Worm (Caenorhabditis elegans): ENCODE results near the gene C08F8.15.

The C08F8.15 gene

DNA sequence TGAATTAATAATTGTTTCAGACTA is 34.8 kb downstream of the C08F8.15 start, which contains the start of gene swsn-4:
Gene swsn-4 (plus strand): TSS at position 21 of the 24 bp plus-strand sequence.
- TF ChIP-seq unc-120 (tag; optimal IDR thresholded peaks at IDR 0.05; ENCODE audit: poor library complexity, severe bottlenecking) (no peak), nhr-28 (tag; optimal IDR thresholded peaks at IDR 0.05) (no peak), tbx-8 (GFP tag; optimal IDR thresholded peaks at IDR 0.05) (no peak), nhr-12 (tag; optimal IDR thresholded peaks at IDR 0.05) (no peak), bed-3 (GFP tag; optimal IDR thresholded peaks at IDR 0.05) (no peak), hlh-1 (tag; optimal IDR thresholded peaks at IDR 0.05) (no peak)

DNA sequence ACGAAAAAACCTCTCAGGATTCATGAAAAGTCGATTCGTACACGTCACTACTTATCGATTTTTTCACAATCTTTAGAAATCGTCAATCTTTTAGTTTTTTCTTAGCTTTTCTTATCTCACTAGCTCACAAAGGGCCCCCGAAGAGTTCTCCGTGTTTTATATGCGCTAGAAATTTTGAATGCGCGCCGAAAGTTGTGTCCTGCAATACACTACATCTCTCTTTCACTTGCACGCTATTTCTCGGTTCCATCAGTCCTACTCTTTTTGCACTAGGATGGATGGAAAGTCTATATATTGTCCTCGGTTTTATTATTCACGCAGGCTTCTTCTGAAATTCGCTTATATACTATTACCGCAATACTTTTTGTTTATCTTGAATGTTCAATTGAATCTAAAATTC is 35.0 kb downstream of the C08F8.15 start:
- no peak for TF ChIP-seq ham-2 (GFP tag; optimal IDR thresholded peaks at IDR 0.05)
- no peak for TF ChIP-seq ceh-39 (tag; optimal IDR thresholded peaks at IDR 0.05)
- TF ChIP-seq mab-5 (tag; optimal IDR thresholded peaks at IDR 0.05), result no peak
- TF ChIP-seq tbx-8 (GFP tag; optimal IDR thresholded peaks at IDR 0.05), result no peak
- TF ChIP-seq blmp-1 (tag; optimal IDR thresholded peaks at IDR 0.05), result no peak
- TF ChIP-seq flh-1 (GFP tag; optimal IDR thresholded peaks at IDR 0.05), result no peak
- no peak for TF ChIP-seq cnd-1 (tag; optimal IDR thresholded peaks at IDR 0.05)
- no peak for TF ChIP-seq ces-1 (GFP tag; optimal IDR thresholded peaks at IDR 0.05)
- no peak for TF ChIP-seq sptf-1 (tag; optimal IDR thresholded peaks at IDR 0.05)
- no peak for TF ChIP-seq unc-62 (GFP tag; optimal IDR thresholded peaks at IDR 0.05)
- TF ChIP-seq hlh-1 (tag; optimal IDR thresholded peaks at IDR 0.05), result no peak
- TF ChIP-seq ceh-43 (GFP tag; optimal IDR thresholded peaks at IDR 0.05), result no peak
- no peak for TF ChIP-seq elt-3 (tag; optimal IDR thresholded peaks at IDR 0.05)
- TF ChIP-seq sem-2 (GFP tag; optimal IDR thresholded peaks at IDR 0.05), result no peak
- no peak for TF ChIP-seq unc-39 (tag; optimal IDR thresholded peaks at IDR 0.05)
- no peak for TF ChIP-seq mep-1 (tag; optimal IDR thresholded peaks at IDR 0.05)
- TF ChIP-seq lsy-2 (tag; optimal IDR thresholded peaks at IDR 0.05), result no peak
- no peak for TF ChIP-seq nhr-12 (tag; optimal IDR thresholded peaks at IDR 0.05)
- no peak for TF ChIP-seq zip-8 (tag; optimal IDR thresholded peaks at IDR 0.05)
- no peak for TF ChIP-seq ztf-11 (tag; optimal IDR thresholded peaks at IDR 0.05)

DNA sequence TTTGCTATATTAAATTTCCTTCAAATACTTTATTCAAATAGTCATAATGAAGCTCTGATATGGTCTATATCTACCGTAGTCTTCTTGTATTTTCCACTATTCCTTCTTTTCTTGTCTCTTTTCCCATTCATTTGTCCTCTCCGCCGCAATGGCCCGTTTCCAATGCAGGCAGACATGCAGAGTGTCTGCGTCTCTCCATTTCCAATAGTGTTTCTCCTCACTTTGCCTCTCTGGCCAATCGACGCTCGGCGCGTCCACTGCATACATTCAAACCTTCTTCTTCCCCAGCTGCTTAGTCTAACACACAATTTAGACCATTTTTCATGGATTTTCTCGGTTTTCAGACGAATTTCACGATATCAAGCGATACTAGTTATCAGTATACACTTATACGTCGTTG is 35.4 kb downstream of the C08F8.15 start:
- TF ChIP-seq elt-1 (tag; optimal IDR thresholded peaks at IDR 0.05; ENCODE audit: borderline replicate concordance, insufficient read depth), result no peak
- peak; percentile 38 for TF ChIP-seq lin-13 (tag; optimal IDR thresholded peaks at IDR 0.05)
- TF ChIP-seq lsy-2 (tag; optimal IDR thresholded peaks at IDR 0.05), result peak; percentile 43
- TF ChIP-seq pha-4 (tag; optimal IDR thresholded peaks at IDR 0.05), result peak; percentile 41
- no peak for TF ChIP-seq ztf-11 (tag; optimal IDR thresholded peaks at IDR 0.05)
- TF ChIP-seq unc-120 (tag; optimal IDR thresholded peaks at IDR 0.05; ENCODE audit: poor library complexity, severe bottlenecking), result peak; percentile 63
- peak; percentile 46 for TF ChIP-seq mls-2 (tag; optimal IDR thresholded peaks at IDR 0.05)

DNA sequence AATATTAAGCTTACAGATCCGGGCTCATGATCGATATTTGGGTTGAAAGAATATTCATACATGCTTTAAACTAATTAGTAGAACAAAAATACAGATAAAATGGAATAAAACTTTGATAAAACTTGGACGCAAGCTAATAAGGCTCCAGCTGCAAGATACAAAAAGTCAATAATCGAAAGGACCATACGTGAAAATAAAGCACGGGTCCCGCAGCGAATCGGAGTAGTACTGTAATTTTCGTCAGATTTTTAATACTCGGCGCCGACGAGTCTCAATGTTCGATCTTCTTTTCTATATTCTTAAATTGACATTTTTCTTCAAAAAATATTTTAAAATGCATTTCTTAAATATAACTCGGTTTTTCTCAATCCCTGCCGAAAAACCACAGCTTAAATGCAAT is 35.9 kb downstream of the C08F8.15 start, which contains the start of gene spo-11:
Gene spo-11 (minus strand): TSS at position 189 of the 400 bp plus-strand sequence.
- TF ChIP-seq hlh-1 (tag; optimal IDR thresholded peaks at IDR 0.05), result no peak
- no peak for TF ChIP-seq ceh-43 (GFP tag; optimal IDR thresholded peaks at IDR 0.05)
- no peak for TF ChIP-seq mep-1 (tag; optimal IDR thresholded peaks at IDR 0.05)
- no peak for TF ChIP-seq lin-13 (tag; optimal IDR thresholded peaks at IDR 0.05)
- no peak for TF ChIP-seq nhr-237 (tag; optimal IDR thresholded peaks at IDR 0.05)
- no peak for TF ChIP-seq flh-1 (GFP tag; optimal IDR thresholded peaks at IDR 0.05)
- no peak for TF ChIP-seq elt-3 (tag; optimal IDR thresholded peaks at IDR 0.05)
- TF ChIP-seq zip-8 (tag; optimal IDR thresholded peaks at IDR 0.05), result no peak
- no peak for TF ChIP-seq ces-1 (GFP tag; optimal IDR thresholded peaks at IDR 0.05)
- TF ChIP-seq M03D4.4 (tag; optimal IDR thresholded peaks at IDR 0.05), result no peak
- no peak for TF ChIP-seq lin-32 (GFP tag; optimal IDR thresholded peaks at IDR 0.05)
- TF ChIP-seq pha-4 (tag; optimal IDR thresholded peaks at IDR 0.05), result no peak
- TF ChIP-seq ceh-83 (GFP tag; optimal IDR thresholded peaks at IDR 0.05), result no peak

DNA sequence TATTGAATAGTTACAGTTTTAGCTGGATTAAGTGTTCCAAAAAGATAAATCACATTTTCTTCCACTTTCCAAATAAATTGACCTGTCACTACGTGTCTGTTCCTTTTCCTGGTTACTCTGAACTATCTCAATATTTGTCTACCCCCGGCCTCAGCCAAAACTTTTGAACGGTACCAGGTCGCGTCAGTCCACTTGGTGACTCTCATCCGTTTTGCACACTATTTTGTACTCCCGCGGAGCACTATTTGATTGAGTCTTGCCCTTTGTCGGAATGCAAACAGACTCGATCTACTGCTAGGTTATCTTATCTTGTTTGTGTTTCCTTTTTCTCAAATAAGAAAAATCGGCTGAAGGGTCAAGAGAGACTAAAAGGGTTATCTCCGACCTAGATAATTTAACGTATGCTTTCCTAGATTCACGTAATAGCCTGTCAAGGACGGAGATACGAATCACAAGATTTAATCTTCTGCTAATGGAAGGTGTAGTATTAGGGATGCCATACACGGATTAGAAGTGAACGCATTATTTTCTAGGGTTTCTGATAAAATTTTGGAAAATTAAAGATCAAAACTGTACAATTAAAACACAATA is 40.5 kb downstream of the C08F8.15 start:
- peak; percentile 95 for TF ChIP-seq elt-1 (tag; optimal IDR thresholded peaks at IDR 0.05; ENCODE audit: borderline replicate concordance, insufficient read depth)
- TF ChIP-seq unc-39 (tag; optimal IDR thresholded peaks at IDR 0.05), result no peak
- TF ChIP-seq M03D4.4 (tag; optimal IDR thresholded peaks at IDR 0.05), result no peak
- peak; percentile 10 for TF ChIP-seq pha-4 (tag; optimal IDR thresholded peaks at IDR 0.05)
- no peak for TF ChIP-seq unc-62 (GFP tag; optimal IDR thresholded peaks at IDR 0.05)
- TF ChIP-seq ces-1 (GFP tag; optimal IDR thresholded peaks at IDR 0.05), result no peak
- no peak for TF ChIP-seq blmp-1 (tag; optimal IDR thresholded peaks at IDR 0.05)
- no peak for TF ChIP-seq lin-13 (tag; optimal IDR thresholded peaks at IDR 0.05)
- no peak for TF ChIP-seq elt-3 (tag; optimal IDR thresholded peaks at IDR 0.05)
- TF ChIP-seq ceh-39 (tag; optimal IDR thresholded peaks at IDR 0.05), result no peak
- peak; percentile 50 for TF ChIP-seq nhr-2 (tag; optimal IDR thresholded peaks at IDR 0.05)
- TF ChIP-seq sem-2 (GFP tag; optimal IDR thresholded peaks at IDR 0.05), result no peak
- no peak for TF ChIP-seq ceh-83 (GFP tag; optimal IDR thresholded peaks at IDR 0.05)
- TF ChIP-seq zip-8 (tag; optimal IDR thresholded peaks at IDR 0.05), result no peak
- peak; percentile 74 for TF ChIP-seq ham-2 (GFP tag; optimal IDR thresholded peaks at IDR 0.05)
- no peak for TF ChIP-seq mep-1 (tag; optimal IDR thresholded peaks at IDR 0.05)
- TF ChIP-seq unc-120 (tag; optimal IDR thresholded peaks at IDR 0.05; ENCODE audit: poor library complexity, severe bottlenecking), result no peak
- no peak for TF ChIP-seq sptf-1 (tag; optimal IDR thresholded peaks at IDR 0.05)
- TF ChIP-seq mab-5 (tag; optimal IDR thresholded peaks at IDR 0.05), result no peak
- no peak for TF ChIP-seq nhr-12 (tag; optimal IDR thresholded peaks at IDR 0.05)
